Worm (Caenorhabditis elegans): ENCODE data around the gene srj-13.
A peak's percentile ranks its signal among the peaks of the same experiment; 100 is the strongest.

The srj-13 gene

DNA sequence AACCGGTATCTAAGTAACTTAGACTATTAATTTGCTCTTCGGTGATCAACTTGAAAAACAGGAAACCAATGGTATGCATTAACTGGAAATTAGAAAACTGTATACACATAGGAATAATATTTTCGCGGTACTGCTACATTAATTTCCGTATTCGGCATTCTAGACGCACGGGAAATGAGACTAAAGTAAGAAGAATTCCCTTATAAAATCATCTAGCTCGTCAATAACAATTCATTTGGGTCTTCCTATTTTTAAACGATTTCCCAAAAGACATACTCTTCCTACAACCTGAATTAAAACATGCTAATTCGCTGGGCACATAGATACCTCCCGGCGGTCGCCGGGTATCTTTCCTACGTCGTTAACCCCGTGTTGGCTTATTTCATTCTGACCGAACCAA, at the start of gene srj-13:
Gene srj-13 (plus strand): TSS at position 301 of the 400 bp plus-strand sequence.
- TF ChIP-seq aha-1 (tag): peak; percentile 32
- no peak for TF ChIP-seq zip-11 (GFP tag; IDR thresholded peaks at IDR 0.05)

- peak in 1 of 2 experiments; percentile 92 for TF ChIP-seq unc-62 (GFP tag; optimal IDR thresholded peaks at IDR 0.05 in 1 of 2)
- TF ChIP-seq unc-62 (tag; optimal IDR thresholded peaks at IDR 0.05): no peak
- TF ChIP-seq T20F7.1 (GFP tag; optimal IDR thresholded peaks at IDR 0.05): no peak
- TF ChIP-seq lin-1 (GFP tag; IDR thresholded peaks at IDR 0.05): no peak
- TF ChIP-seq lsy-2 (tag; optimal IDR thresholded peaks at IDR 0.05): no peak
Measured at ce11 chrV:7353602-7354001, 48.9 kb upstream of the srj-13 start.

ce11 chrV:7355464-7355863, 47.0 kb upstream of the srj-13 start, which contains the start of gene tag-293:
Gene tag-293 (minus strand): TSS chrV:7355564.
- TF ChIP-seq nhr-41 (GFP tag; IDR thresholded peaks at IDR 0.05) (no peak), daf-12 (tag; optimal IDR thresholded peaks at IDR 0.05) (no peak), dmd-9 (GFP tag; IDR thresholded peaks at IDR 0.05) (no peak), ces-1 (GFP tag; optimal IDR thresholded peaks at IDR 0.05) (no peak), nhr-102 (tag; optimal IDR thresholded peaks at IDR 0.05) (no peak), duxl-1 (tag; optimal IDR thresholded peaks at IDR 0.05; ENCODE audit: poor library complexity) (no peak), snpc-1.2 (GFP tag; IDR thresholded peaks at IDR 0.05) (no peak), ceh-62 (tag; optimal IDR thresholded peaks at IDR 0.05) (no peak), nhr-25 (tag; optimal IDR thresholded peaks at IDR 0.05; ENCODE audit: borderline replicate concordance, insufficient read depth) (no peak), pha-4 (GFP tag; IDR thresholded peaks at IDR 0.05) (no peak), pha-4 (tag; optimal IDR thresholded peaks at IDR 0.05) (no peak), ama-1 (optimal IDR thresholded peaks at IDR 0.05) (no peak), cey-2 (tag; optimal IDR thresholded peaks at IDR 0.05; ENCODE audit: borderline replicate concordance, insufficient read depth) (no peak), T20F7.1 (GFP tag; optimal IDR thresholded peaks at IDR 0.05) (no peak), zfp-2 (tag; optimal IDR thresholded peaks at IDR 0.05) (no peak), tra-1 (GFP tag; IDR thresholded peaks at IDR 0.05) (no peak), R02D3.7 (tag; optimal IDR thresholded peaks at IDR 0.05) (no peak), spr-1 (tag; optimal IDR thresholded peaks at IDR 0.05) (no peak), ztf-7 (tag; optimal IDR thresholded peaks at IDR 0.05) (no peak), ZK337.2 (GFP tag; IDR thresholded peaks at IDR 0.05) (no peak)

DNA sequence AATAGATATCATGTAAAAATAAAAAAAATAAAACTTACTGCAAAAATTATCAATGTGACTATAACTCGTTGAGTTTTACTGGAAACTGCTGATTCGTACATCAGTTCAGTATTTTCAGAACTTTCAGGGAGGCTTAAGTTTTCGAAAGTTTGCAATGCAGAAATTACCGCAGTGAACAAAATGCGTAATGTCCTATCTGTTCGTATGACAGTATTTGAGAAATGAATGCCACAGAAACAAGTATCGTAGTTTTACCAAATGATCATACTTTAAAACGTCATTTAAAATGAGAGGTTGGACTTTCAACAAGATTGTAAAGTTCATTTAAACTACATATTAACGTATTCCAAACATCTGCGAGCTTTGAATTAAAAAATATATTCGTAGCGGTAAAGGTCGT, 45.8 kb upstream of the srj-13 start, which contains the start of gene C03G6.21:
Gene C03G6.21 (minus strand): TSS at position 101 of the 400 bp plus-strand sequence.
- TF ChIP-seq zag-1 (tag; optimal IDR thresholded peaks at IDR 0.05) (no peak), F37D6.2 (tag; optimal IDR thresholded peaks at IDR 0.05) (no peak), attf-4 (tag; optimal IDR thresholded peaks at IDR 0.05) (no peak), lin-1 (GFP tag; IDR thresholded peaks at IDR 0.05) (no peak), jun-1 (tag; optimal IDR thresholded peaks at IDR 0.05) (no peak), lin-15B (tag; optimal IDR thresholded peaks at IDR 0.05) (no peak), Y5F2A.4 (GFP tag; optimal IDR thresholded peaks at IDR 0.05) (no peak), T26A8.4 (GFP tag; IDR thresholded peaks at IDR 0.05) (no peak), hlh-30 (tag; optimal IDR thresholded peaks at IDR 0.05; ENCODE audit: insufficient read depth) (no peak), madf-5 (GFP tag; IDR thresholded peaks at IDR 0.05) (no peak), zip-2 (tag; optimal IDR thresholded peaks at IDR 0.05) (no peak), R02D3.7 (tag; optimal IDR thresholded peaks at IDR 0.05) (no peak)

DNA sequence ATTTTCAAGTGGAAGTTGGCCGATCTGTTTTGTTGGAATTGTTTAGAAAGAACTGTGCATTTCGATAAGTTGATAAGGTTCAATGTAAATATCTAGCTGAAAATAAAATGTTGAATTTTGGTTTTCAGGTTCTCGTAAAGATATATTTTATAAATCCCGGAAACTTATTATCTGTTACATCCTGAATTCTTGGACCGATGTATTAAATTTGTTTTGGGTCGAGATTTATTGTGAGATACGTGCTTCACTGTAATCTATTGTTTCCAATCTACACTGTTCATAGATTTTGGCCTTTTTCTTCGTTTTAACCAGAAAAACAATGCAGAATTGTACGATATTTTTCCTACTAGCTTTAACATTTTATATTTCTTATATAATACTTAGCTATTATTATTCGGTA, 45.3 kb upstream of the srj-13 start, which contains the start of gene C03G6.6:
Gene C03G6.6 (plus strand): TSS at position 301 of the 400 bp plus-strand sequence.
- TF ChIP-seq hif-1 (tag; optimal IDR thresholded peaks at IDR 0.05) (no peak), Y5F2A.4 (GFP tag; optimal IDR thresholded peaks at IDR 0.05) (no peak), fkh-10 (GFP tag; optimal IDR thresholded peaks at IDR 0.05) (no peak), Y48G9A.11 (GFP tag; IDR thresholded peaks at IDR 0.05) (no peak), dmd-8 (GFP tag; IDR thresholded peaks at IDR 0.05) (no peak), ceh-32 (tag; optimal IDR thresholded peaks at IDR 0.05; ENCODE audit: poor library complexity) (no peak), duxl-1 (tag; optimal IDR thresholded peaks at IDR 0.05; ENCODE audit: poor library complexity) (no peak), Y75B8A.6 (GFP tag; IDR thresholded peaks at IDR 0.05) (no peak), arid-1 (GFP tag; conservative IDR thresholded peaks at IDR 0.05) (no peak), daf-16 (GFP tag; optimal IDR thresholded peaks at IDR 0.05) (no peak), daf-16 (tag; optimal IDR thresholded peaks at IDR 0.05) (no peak), nhr-11 (tag; optimal IDR thresholded peaks at IDR 0.05) (no peak), ceh-62 (tag; optimal IDR thresholded peaks at IDR 0.05) (no peak), nhr-48 (tag; optimal IDR thresholded peaks at IDR 0.05) (no peak)

All from whole organism, L4 larva.